Worm (Caenorhabditis elegans) whole organism, midembryonic: ENCODE data around the gene mip-1.

Source experiments
- T22C8.4 ChIP-seq: fragments of 200-800 bp; sonication (Bioruptor generic); IDR thresholded peaks from 2 replicates; pipeline ENCODE4 v1.3.6; 2022; ENCODE audit warnings: missing genetic modification characterization, missing compliant biosample characterization
- flt-1 ChIP-seq: fragments of 200-800 bp; sonication (Bioruptor generic); IDR thresholded peaks from 2 replicates; pipeline ENCODE4 v1.3.6; 2022; ENCODE audit warnings: missing genetic modification characterization, missing compliant biosample characterization
- klf-2 ChIP-seq: fragments of 200-800 bp; sonication (Bioruptor generic); conservative IDR thresholded peaks from 2 replicates; pipeline ENCODE4 v1.3.6; 2022; ENCODE audit warnings: missing genetic modification reagents, missing genetic modification characterization, missing compliant biosample characterization
- tab-1 ChIP-seq: fragments of 200-800 bp; sonication (Bioruptor generic); IDR thresholded peaks from 2 replicates; pipeline ENCODE4 v1.3.6; 2022; ENCODE audit warnings: missing genetic modification characterization, missing compliant biosample characterization
- ztf-29 ChIP-seq: fragments of 200-800 bp; sonication (Bioruptor generic); IDR thresholded peaks from 2 replicates; pipeline ENCODE4 v1.3.6; 2022; ENCODE audit warnings: missing genetic modification reagents, missing genetic modification characterization, missing compliant biosample characterization

DNA sequence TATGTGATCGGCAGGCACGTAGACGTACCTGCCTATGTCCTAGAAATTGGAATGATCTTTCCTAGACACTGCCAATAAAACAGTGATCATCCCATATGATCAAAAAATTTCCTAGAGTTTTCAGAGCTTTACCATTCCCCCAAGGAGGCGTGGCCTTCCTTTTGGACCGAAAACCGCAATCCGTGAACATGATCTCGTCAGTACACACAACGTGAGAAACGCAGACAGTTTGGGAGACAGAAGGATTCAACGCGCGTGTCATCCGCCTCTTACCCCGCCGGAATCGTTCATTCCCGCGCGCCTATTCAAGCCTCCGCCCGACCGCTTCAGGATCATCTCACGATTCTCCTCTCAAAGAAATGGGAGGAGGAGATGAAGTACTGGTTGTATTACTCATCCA is 27.4 kb upstream of the mip-1 start, which contains the start of gene B0393.5:
- TF ChIP-seq T22C8.4 (GFP tag; lab: Robert Waterston, UW), result no peak
- no peak for TF ChIP-seq klf-2
- TF ChIP-seq flt-1 (GFP tag; lab: Robert Waterston, UW), result no peak
- no peak for TF ChIP-seq tab-1 (GFP tag; lab: Robert Waterston, UW)
- no peak for TF ChIP-seq ztf-29 (GFP tag; lab: Robert Waterston, UW)
